Worm (Caenorhabditis elegans): ENCODE measurements around the gene F56A8.4.

- TF ChIP-seq him-1 (tag; optimal IDR thresholded peaks at IDR 0.05) (no peak), W03F9.2 (tag; optimal IDR thresholded peaks at IDR 0.05) (no peak)
Observed at ce11 chrIII:13225019-13225418, 38.1 kb upstream of the F56A8.4 start.

Data from whole organism, L4/young adult.